Worm (Caenorhabditis elegans) whole organism, L4 larva: ENCODE results near the gene B0432.7.

Experiments
- D1046.2 ChIP-seq: fragments of 200-800 bp; sonication (Bioruptor generic); IDR thresholded peaks from 2 replicates; pipeline ENCODE4 v1.3.6; 2022; ENCODE audit warnings: missing genetic modification characterization, missing compliant biosample characterization
- F44E2.7 ChIP-seq: fragments of 200-800 bp; sonication (Bioruptor generic); IDR thresholded peaks from 2 replicates; pipeline ENCODE4 v2.1.2; 2022; ENCODE audit warnings: missing genetic modification characterization, missing compliant biosample characterization
- F49E8.2 ChIP-seq: sonication (generic microtip); optimal IDR thresholded peaks from 2 replicates; lab custom pipeline; 2016; ENCODE audit warnings: missing compliant biosample characterization, mild to moderate bottlenecking, missing genetic modification characterization, borderline replicate concordance
- T20F7.1 ChIP-seq: fragments of 200-800 bp; sonication (Bioruptor generic); optimal IDR thresholded peaks from 2 replicates; lab custom pipeline; 2018; ENCODE audit warnings: mild to moderate bottlenecking, missing genetic modification characterization, missing compliant biosample characterization
- ZK337.2 ChIP-seq: fragments of 200-800 bp; sonication (Bioruptor generic); IDR thresholded peaks from 2 replicates; pipeline ENCODE4 v1.3.6; 2022; ENCODE audit warnings: missing genetic modification reagents, missing genetic modification characterization, missing compliant biosample characterization
- ZK546.5 ChIP-seq, 2 experiments: sonication (generic microtip); optimal IDR thresholded peaks; 2 replicates each; lab custom pipeline; 2017; ENCODE audit warnings: missing biosample characterization in 2 of 2, missing genetic modification characterization in 2 of 2
- aha-1 ChIP-seq: fragments of 150-350 bp; peaks from one replicate; lab custom pipeline; 2014; ENCODE audit warnings: missing biosample characterization, missing genetic modification characterization
- attf-4 ChIP-seq: sonication (generic microtip); optimal IDR thresholded peaks from 3 replicates; lab custom pipeline; 2017; ENCODE audit warnings: missing biosample characterization, missing genetic modification characterization
- ceh-32 ChIP-seq: sonication (generic microtip); optimal IDR thresholded peaks from 2 replicates; lab custom pipeline; 2016; ENCODE audit warnings: mild to moderate bottlenecking, missing genetic modification characterization, missing compliant biosample characterization; ENCODE audit not compliant: poor library complexity
- ceh-62 ChIP-seq: sonication (generic microtip); optimal IDR thresholded peaks from 2 replicates; lab custom pipeline; 2017; ENCODE audit warnings: missing biosample characterization, missing genetic modification characterization
- ces-1 ChIP-seq: fragments of 150-350 bp; sonication (generic microtip); optimal IDR thresholded peaks from 4 replicates; lab custom pipeline; 2014; ENCODE audit warnings: missing biosample characterization, missing genetic modification reagents, missing genetic modification characterization
- cey-2 ChIP-seq: sonication (generic microtip); optimal IDR thresholded peaks from 3 replicates; lab custom pipeline; 2017; ENCODE audit warnings: missing genetic modification characterization, mild to moderate bottlenecking, missing compliant biosample characterization, antibody characterized with exemption, borderline replicate concordance; ENCODE audit not compliant: insufficient read depth
- daf-8 ChIP-seq: fragments of 200-800 bp; sonication (Bioruptor generic); IDR thresholded peaks from 2 replicates; pipeline ENCODE4 v1.3.6; 2022; ENCODE audit warnings: missing genetic modification characterization, missing compliant biosample characterization
- dmd-6 ChIP-seq: fragments of 200-800 bp; sonication (Bioruptor generic); IDR thresholded peaks from 2 replicates; pipeline ENCODE4 v1.3.6; 2022; ENCODE audit warnings: missing genetic modification reagents, missing genetic modification characterization, missing compliant biosample characterization
- duxl-1 ChIP-seq: sonication (generic microtip); optimal IDR thresholded peaks from 2 replicates; lab custom pipeline; 2016; ENCODE audit warnings: mild to moderate bottlenecking, missing genetic modification characterization, moderate library complexity, missing compliant biosample characterization; ENCODE audit not compliant: poor library complexity
- egl-27 ChIP-seq: sonication (generic microtip); optimal IDR thresholded peaks from 3 replicates; lab custom pipeline; 2017; ENCODE audit warnings: missing biosample characterization, missing genetic modification reagents, missing genetic modification characterization
- fkh-10 ChIP-seq: fragments of 150-350 bp; optimal IDR thresholded peaks from 2 replicates; lab custom pipeline; 2014; ENCODE audit warnings: missing biosample characterization, missing genetic modification reagents, missing genetic modification characterization
- fos-1 ChIP-seq: fragments of 150-350 bp; optimal IDR thresholded peaks from 2 replicates; lab custom pipeline; 2014; ENCODE audit warnings: missing biosample characterization, missing genetic modification characterization
- hlh-11 ChIP-seq: fragments of 200-800 bp; sonication (Bioruptor generic); optimal IDR thresholded peaks from 2 replicates; lab custom pipeline; 2018; ENCODE audit warnings: mild to moderate bottlenecking, missing genetic modification characterization, missing compliant biosample characterization
- hlh-30 ChIP-seq: sonication (generic microtip); optimal IDR thresholded peaks from 2 replicates; lab custom pipeline; 2017; ENCODE audit warnings: antibody characterized with exemption, mild to moderate bottlenecking, missing genetic modification characterization, missing compliant biosample characterization; ENCODE audit not compliant: insufficient read depth
- lin-1 ChIP-seq: fragments of 200-800 bp; sonication (Bioruptor generic); IDR thresholded peaks from 2 replicates; pipeline ENCODE4 v1.3.6; 2022; ENCODE audit warnings: missing genetic modification reagents, missing genetic modification characterization, missing compliant biosample characterization
- lin-29 ChIP-seq: fragments of 200-800 bp; sonication (Bioruptor generic); IDR thresholded peaks from 2 replicates; pipeline ENCODE4 v1.3.6; 2022; ENCODE audit warnings: missing genetic modification reagents, missing genetic modification characterization, missing compliant biosample characterization
- lin-39 ChIP-seq: fragments of 150-350 bp; optimal IDR thresholded peaks from 2 replicates; lab custom pipeline; 2014; ENCODE audit warnings: missing biosample characterization, missing genetic modification reagents, missing genetic modification characterization
- lsy-2 ChIP-seq, 2 experiments: fragments of 150-350 bp in 1 of 2; sonication (generic microtip) in 1 of 2; optimal IDR thresholded peaks; 2 replicates each; lab custom pipeline; 2014 to 2017; ENCODE audit warnings: missing biosample characterization in 2 of 2, missing genetic modification characterization in 2 of 2
- madf-5 ChIP-seq, 2 experiments: fragments of 200-800 bp; sonication (Bioruptor generic); IDR thresholded peaks; 2 replicates each; pipeline ENCODE4 v1.3.6; 2022; ENCODE audit warnings: missing compliant biosample characterization in 2 of 2, missing genetic modification characterization in 2 of 2
- madf-9 ChIP-seq: fragments of 200-800 bp; sonication (Bioruptor generic); conservative IDR thresholded peaks from 2 replicates; pipeline ENCODE4 v1.3.6; 2022; ENCODE audit warnings: missing genetic modification reagents, missing genetic modification characterization, missing compliant biosample characterization
- mdl-1 ChIP-seq, 2 experiments: fragments of 150-350 bp in 1 of 2; sonication (generic microtip) in 1 of 2; optimal IDR thresholded peaks; 2 replicates each; lab custom pipeline; 2014 to 2017; ENCODE audit warnings: missing biosample characterization in 2 of 2, missing genetic modification characterization in 2 of 2
- mdt-29 ChIP-seq: fragments of 200-800 bp; sonication (Bioruptor generic); IDR thresholded peaks from 2 replicates; pipeline ENCODE4 v1.3.6; 2022; ENCODE audit warnings: missing genetic modification reagents, missing genetic modification characterization, missing compliant biosample characterization
- mep-1 ChIP-seq: fragments of 150-350 bp; sonication (generic microtip); optimal IDR thresholded peaks from 3 replicates; lab custom pipeline; 2014; ENCODE audit warnings: missing biosample characterization, missing genetic modification characterization
- nhr-102 ChIP-seq: sonication (generic microtip); optimal IDR thresholded peaks from 2 replicates; lab custom pipeline; 2016; ENCODE audit warnings: mild to moderate bottlenecking, missing genetic modification characterization, moderate library complexity, missing compliant biosample characterization
- nhr-25 ChIP-seq: sonication (generic microtip); optimal IDR thresholded peaks from 2 replicates; lab custom pipeline; 2017; ENCODE audit warnings: missing genetic modification characterization, mild to moderate bottlenecking, missing compliant biosample characterization, antibody characterized with exemption, moderate library complexity, borderline replicate concordance; ENCODE audit not compliant: insufficient read depth
- nhr-28 ChIP-seq: fragments of 150-350 bp; optimal IDR thresholded peaks from 2 replicates; lab custom pipeline; 2014; ENCODE audit warnings: missing biosample characterization, missing genetic modification characterization
- nhr-6 ChIP-seq: fragments of 150-350 bp; optimal IDR thresholded peaks from 2 replicates; lab custom pipeline; 2014; ENCODE audit warnings: missing biosample characterization, missing genetic modification characterization
- nhr-76 ChIP-seq: fragments of 150-350 bp; optimal IDR thresholded peaks from 2 replicates; lab custom pipeline; 2014; ENCODE audit warnings: missing biosample characterization, missing genetic modification characterization
- skn-1 ChIP-seq: fragments of 150-350 bp; optimal IDR thresholded peaks from 2 replicates; lab custom pipeline; 2014; ENCODE audit warnings: missing biosample characterization, missing genetic modification characterization
- snpc-1.2 ChIP-seq: fragments of 200-800 bp; sonication (Bioruptor generic); IDR thresholded peaks from 2 replicates; pipeline ENCODE4 v1.3.6; 2022; ENCODE audit warnings: missing genetic modification reagents, missing genetic modification characterization, missing compliant biosample characterization
- spr-3 ChIP-seq: fragments of 200-800 bp; sonication (Bioruptor generic); optimal IDR thresholded peaks from 2 replicates; lab custom pipeline; 2018; ENCODE audit warnings: mild to moderate bottlenecking, missing genetic modification characterization, missing compliant biosample characterization
- unc-130 ChIP-seq: sonication (generic microtip); optimal IDR thresholded peaks from 2 replicates; lab custom pipeline; 2016; ENCODE audit warnings: missing genetic modification reagents, missing genetic modification characterization, missing compliant biosample characterization
- unc-62 ChIP-seq, 3 experiments: fragments of 150-350 bp in 1 of 3; sonication (generic microtip); optimal IDR thresholded peaks in 2 of 3; peaks in 1 of 3; 1 replicate in 1 of 3; 2 replicates in 2 of 3; lab custom pipeline; 2014 to 2017; ENCODE audit warnings: missing biosample characterization in 3 of 3, missing genetic modification characterization in 3 of 3, missing genetic modification reagents in 3 of 3, missing genotype in 1 of 3
- vab-7 ChIP-seq: fragments of 200-800 bp; sonication (Bioruptor generic); IDR thresholded peaks from 2 replicates; pipeline ENCODE4 v1.3.6; 2022; ENCODE audit warnings: missing genetic modification reagents, missing genetic modification characterization, missing compliant biosample characterization
- zip-2 ChIP-seq: fragments of 150-350 bp; optimal IDR thresholded peaks from 2 replicates; lab custom pipeline; 2014; ENCODE audit warnings: missing biosample characterization, missing genetic modification characterization

The B0432.7 gene

DNA sequence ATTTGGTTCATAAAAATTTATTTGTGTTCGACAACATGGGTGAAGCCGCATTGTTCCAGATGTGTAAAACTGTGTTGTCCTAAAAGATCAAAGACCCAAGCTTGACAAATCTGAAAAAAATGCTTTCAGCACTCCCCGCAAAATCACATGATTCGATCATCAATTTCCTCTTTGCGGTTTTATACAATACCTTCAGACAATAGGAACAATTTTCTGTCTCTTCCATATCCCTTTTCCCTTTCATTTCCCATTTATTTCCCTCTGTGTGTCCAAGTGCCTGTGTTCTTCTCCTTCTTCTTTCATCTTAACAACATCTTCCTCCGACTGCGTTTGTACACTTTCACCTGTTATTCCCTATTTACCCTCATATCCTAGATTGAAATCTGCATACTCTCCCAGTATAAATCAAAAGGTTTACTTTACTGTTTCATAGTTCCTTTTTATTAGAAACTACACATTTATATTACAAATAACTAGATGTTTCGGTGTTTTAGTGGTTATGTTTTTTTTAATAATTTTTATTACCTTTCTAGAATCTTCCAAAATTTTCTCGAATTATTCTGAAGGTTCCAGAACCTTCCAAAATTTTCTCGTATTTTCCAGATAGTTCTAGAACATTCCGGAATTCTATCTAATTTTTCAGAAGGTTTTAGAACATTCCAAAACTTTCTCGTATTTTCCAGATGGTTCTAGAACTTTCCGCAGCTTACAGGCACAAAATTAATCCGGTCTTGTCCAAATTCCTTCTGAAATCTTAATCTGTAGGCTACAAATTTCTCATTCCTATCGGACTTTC lies 27.4 kb upstream of the B0432.7 start, which contains the start of gene K01A2.5 (continued):
- TF ChIP-seq vab-7 (GFP tag; lab: Robert Waterston, UW), result no peak
- TF ChIP-seq lin-1, result no peak
- TF ChIP-seq nhr-28 (tag; lab: Kevin White, UChicago), result peak; percentile 66
- TF ChIP-seq cey-2 (tag; lab: Kevin White, UChicago), result peak; percentile 31
- TF ChIP-seq daf-8 (GFP tag; lab: Robert Waterston, UW), result no peak
- TF ChIP-seq mdt-29 (GFP tag; lab: Robert Waterston, UW), result no peak
- no peak for TF ChIP-seq duxl-1
- no peak for TF ChIP-seq D1046.2
- no peak for TF ChIP-seq fkh-10 (GFP tag; lab: Kevin White, UChicago)
- no peak for TF ChIP-seq T20F7.1 (GFP tag; lab: Kevin White, UChicago)
- TF ChIP-seq madf-9 (GFP tag; lab: Robert Waterston, UW), result no peak
- no peak for TF ChIP-seq ces-1 (GFP tag; lab: Kevin White, UChicago)
- TF ChIP-seq F49E8.2 (tag; lab: Kevin White, UChicago), result no peak
- TF ChIP-seq nhr-76, result no peak
- no peak for TF ChIP-seq dmd-6
- no peak for TF ChIP-seq egl-27 (tag; lab: Kevin White, UChicago)
- no peak for TF ChIP-seq nhr-102 (tag; lab: Kevin White, UChicago)
- TF ChIP-seq hlh-11 (tag; lab: Kevin White, UChicago), result peak; percentile 34
- TF ChIP-seq nhr-25 (tag; lab: Kevin White, UChicago), result peak; percentile 57
- peak in 1 of 2 experiments; percentile 23 for TF ChIP-seq mdl-1 (tag; optimal IDR thresholded peaks at IDR 0.05; lab: Kevin White, UChicago)
- no peak for TF ChIP-seq unc-130
- TF ChIP-seq nhr-6 (tag; lab: Kevin White, UChicago), result no peak
- TF ChIP-seq skn-1 (tag; lab: Kevin White, UChicago), result no peak
- TF ChIP-seq lin-39, result no peak
- TF ChIP-seq lsy-2 (tag; optimal IDR thresholded peaks at IDR 0.05; lab: Kevin White, UChicago), result no peak
- TF ChIP-seq ceh-62, result no peak
- TF ChIP-seq, all 104 proteins: peak for 9

DNA sequence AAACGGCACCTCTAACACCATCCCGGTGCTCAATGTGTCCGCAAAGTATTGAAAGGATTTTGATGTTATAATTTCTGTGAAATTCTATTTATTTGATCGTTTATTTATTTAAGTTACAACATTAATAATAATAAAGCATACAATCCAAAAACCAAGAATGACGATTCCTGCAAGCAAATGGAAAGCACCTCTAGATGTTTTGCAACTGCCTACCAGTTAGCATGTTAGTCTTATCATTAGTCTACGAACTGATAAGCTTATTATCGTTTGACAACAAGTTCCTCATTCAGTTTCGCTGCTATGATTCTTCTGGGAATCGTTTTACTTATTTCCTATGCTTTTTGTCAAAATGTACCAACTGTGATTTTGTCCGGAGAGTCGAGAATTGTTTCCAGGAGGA lies 25.9 kb upstream of the B0432.7 start, which contains the start of gene K01A2.6:
Gene K01A2.6 (plus strand): TSS at position 301 of the 400 bp plus-strand sequence.
- TF ChIP-seq unc-62 (GFP tag; optimal IDR thresholded peaks at IDR 0.05 in 1 of 2; lab: Kevin White, UChicago) (peak in 1 of 2 experiments; percentile 14), unc-62 (tag; optimal IDR thresholded peaks at IDR 0.05; lab: Kevin White, UChicago) (no peak), fos-1 (tag; lab: Kevin White, UChicago) (no peak), aha-1 (no peak)

DNA sequence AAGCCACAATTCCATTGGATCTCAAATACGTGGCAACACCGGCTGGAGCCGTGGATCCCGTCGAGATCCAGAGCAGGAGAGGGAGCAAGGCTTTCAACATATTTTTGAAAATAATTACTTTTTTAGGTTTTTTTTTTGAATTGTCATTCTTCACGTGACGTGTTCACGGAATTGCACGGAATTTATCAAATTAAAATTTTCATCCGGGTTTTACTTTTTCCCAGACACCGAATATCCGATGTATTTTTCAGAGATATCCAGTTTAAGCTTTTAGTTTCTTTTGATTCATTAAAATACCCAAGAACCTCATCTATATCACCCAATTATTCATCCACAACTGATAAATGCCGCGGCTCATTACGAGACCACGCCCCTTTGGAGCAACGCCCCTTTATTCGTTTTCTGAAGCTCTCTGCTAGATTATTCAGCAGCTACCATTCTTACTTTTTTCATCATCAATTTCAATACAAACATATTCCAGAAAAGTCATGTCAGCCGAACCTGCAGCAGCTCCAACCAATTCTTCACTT lies 23.2 kb upstream of the B0432.7 start, which contains the start of the genes clec-117 and B0432.1:
Gene clec-117 (minus strand): TSS at position 101 of the 530 bp plus-strand sequence.
Gene B0432.1 (plus strand): TSS at position 480 of the 530 bp plus-strand sequence.
- TF ChIP-seq attf-4 (tag; lab: Kevin White, UChicago) (no peak), ceh-32 (tag; lab: Kevin White, UChicago) (no peak), madf-5 (GFP tag; IDR thresholded peaks at IDR 0.05; lab: Robert Waterston, UW) (no peak), unc-62 (GFP tag; optimal IDR thresholded peaks at IDR 0.05 in 1 of 2; lab: Kevin White, UChicago) (no peak), unc-62 (tag; optimal IDR thresholded peaks at IDR 0.05; lab: Kevin White, UChicago) (no peak), F44E2.7 (GFP tag; lab: Robert Waterston, UW) (no peak), zip-2 (tag; lab: Kevin White, UChicago) (no peak), snpc-1.2 (GFP tag; lab: Robert Waterston, UW) (no peak), mep-1 (tag; lab: Kevin White, UChicago) (no peak), spr-3 (no peak), ZK546.5 (tag; optimal IDR thresholded peaks at IDR 0.05; lab: Kevin White, UChicago) (no peak), ZK337.2 (GFP tag; lab: Robert Waterston, UW) (no peak), lin-29 (GFP tag; lab: Robert Waterston, UW) (no peak), hlh-30 (tag; lab: Kevin White, UChicago) (no peak), unc-130 (no peak), aha-1 (no peak)
